Worm (Caenorhabditis elegans): ENCODE data around the gene sym-2.

sym-2 gene

ce11 chrII:9148079-9148478 lies 40.2 kb downstream of the sym-2 start:
- TF ChIP-seq nhr-27 (tag; optimal IDR thresholded peaks at IDR 0.05): no peak
- no peak for TF ChIP-seq chd-7 (tag; optimal IDR thresholded peaks at IDR 0.05)
- TF ChIP-seq Y56A3A.18 (GFP tag; IDR thresholded peaks at IDR 0.05): no peak
- no peak for TF ChIP-seq C17E4.6 (GFP tag; IDR thresholded peaks at IDR 0.05)
- no peak for TF ChIP-seq hrde-1 (tag; optimal IDR thresholded peaks at IDR 0.05; ENCODE audit: borderline replicate concordance)
- no peak for TF ChIP-seq tbx-9 (tag; optimal IDR thresholded peaks at IDR 0.05; ENCODE audit: borderline replicate concordance)
- no peak for TF ChIP-seq F33H1.4 (GFP tag; IDR thresholded peaks at IDR 0.05)
- no peak for TF ChIP-seq F22D6.2 (tag; optimal IDR thresholded peaks at IDR 0.05)
- no peak for TF ChIP-seq Y53G8AR.9 (GFP tag; conservative IDR thresholded peaks at IDR 0.05)
- no peak for TF ChIP-seq F49E8.2 (tag; optimal IDR thresholded peaks at IDR 0.05; ENCODE audit: insufficient read depth)
- TF ChIP-seq ccch-3 (GFP tag; optimal IDR thresholded peaks at IDR 0.05): no peak
- no peak for TF ChIP-seq B0261.1 (tag; optimal IDR thresholded peaks at IDR 0.05)
- TF ChIP-seq atf-7 (tag; optimal IDR thresholded peaks at IDR 0.05): no peak
- no peak for TF ChIP-seq lin-54 (GFP tag; optimal IDR thresholded peaks at IDR 0.05)
- TF ChIP-seq him-1 (tag; optimal IDR thresholded peaks at IDR 0.05): no peak
- TF ChIP-seq madf-10 (tag; optimal IDR thresholded peaks at IDR 0.05): no peak

ce11 chrII:9145961-9146360 lies 42.3 kb downstream of the sym-2 start, which contains the start of gene W07A12.4:
Gene W07A12.4, plus strand, starts transcription at chrII:9146261.
- no peak for TF ChIP-seq gei-17 (GFP tag; optimal IDR thresholded peaks at IDR 0.05)
- TF ChIP-seq Y53G8AR.9 (GFP tag; conservative IDR thresholded peaks at IDR 0.05): no peak
- TF ChIP-seq let-607 (tag; optimal IDR thresholded peaks at IDR 0.05): no peak
- TF ChIP-seq ceh-100 (GFP tag; IDR thresholded peaks at IDR 0.05): no peak
- TF ChIP-seq ztf-6 (GFP tag; IDR thresholded peaks at IDR 0.05): no peak
- no peak for TF ChIP-seq T26A5.8 (tag; optimal IDR thresholded peaks at IDR 0.05)
- TF ChIP-seq snpc-1.1 (tag; optimal IDR thresholded peaks at IDR 0.05; ENCODE audit: insufficient read depth): no peak
- TF ChIP-seq nhr-179 (tag; optimal IDR thresholded peaks at IDR 0.05): no peak
- no peak for TF ChIP-seq cebp-1 (GFP tag; IDR thresholded peaks at IDR 0.05)
- TF ChIP-seq cebp-1 (tag; optimal IDR thresholded peaks at IDR 0.05): no peak
- TF ChIP-seq K12H6.12 (tag; optimal IDR thresholded peaks at IDR 0.05): no peak
- no peak for TF ChIP-seq lsy-27 (tag; optimal IDR thresholded peaks at IDR 0.05; ENCODE audit: borderline replicate concordance, insufficient read depth)
- no peak for TF ChIP-seq F39B2.1 (GFP tag; IDR thresholded peaks at IDR 0.05)
- TF ChIP-seq T07F8.4 (tag; optimal IDR thresholded peaks at IDR 0.05): no peak
- no peak for TF ChIP-seq pha-4 (tag; optimal IDR thresholded peaks at IDR 0.05)

ce11 chrII:9144366-9144765 lies 43.9 kb downstream of the sym-2 start:
- TF ChIP-seq T07F8.4 (tag; optimal IDR thresholded peaks at IDR 0.05): no peak
- no peak for TF ChIP-seq madf-3 (GFP tag; IDR thresholded peaks at IDR 0.05)
- TF ChIP-seq hlh-26 (GFP tag; conservative IDR thresholded peaks at IDR 0.05): no peak

ce11 chrII:9143795-9144194 lies 44.5 kb downstream of the sym-2 start:
- TF ChIP-seq him-1 (tag; optimal IDR thresholded peaks at IDR 0.05) (no peak), ztf-22 (GFP tag; optimal IDR thresholded peaks at IDR 0.05) (no peak), snpc-3.4 (tag; optimal IDR thresholded peaks at IDR 0.05) (no peak), die-1 (tag; optimal IDR thresholded peaks at IDR 0.05) (no peak), egl-44 (GFP tag; IDR thresholded peaks at IDR 0.05) (no peak), ztf-18 (tag; optimal IDR thresholded peaks at IDR 0.05) (no peak), F33H1.4 (GFP tag; IDR thresholded peaks at IDR 0.05) (no peak), efl-1 (GFP tag; optimal IDR thresholded peaks at IDR 0.05) (no peak), ekl-4 (GFP tag; IDR thresholded peaks at IDR 0.05) (no peak), snpc-1.1 (tag; optimal IDR thresholded peaks at IDR 0.05; ENCODE audit: insufficient read depth) (no peak), atf-7 (tag; optimal IDR thresholded peaks at IDR 0.05) (no peak), F52B5.7 (tag; optimal IDR thresholded peaks at IDR 0.05) (no peak), attf-5 (GFP tag; optimal IDR thresholded peaks at IDR 0.05) (no peak), repo-1 (tag; optimal IDR thresholded peaks at IDR 0.05) (no peak), ztf-25 (GFP tag; IDR thresholded peaks at IDR 0.05) (no peak), F57A8.1 (GFP tag; optimal IDR thresholded peaks at IDR 0.05) (no peak)
